Fruit fly (Drosophila melanogaster): Measurements from ENCODE around the gene btn.

- TF ChIP-seq CrebA (GFP tag; optimal IDR thresholded peaks at IDR 0.05; ENCODE audit: borderline replicate concordance): no peak
- TF ChIP-seq fru (GFP tag; optimal IDR thresholded peaks at IDR 0.05): no peak
- no peak for TF ChIP-seq lola (GFP tag; optimal IDR thresholded peaks at IDR 0.05)
- TF ChIP-seq Dfd (GFP tag; optimal IDR thresholded peaks at IDR 0.05): no peak
- no peak for TF ChIP-seq psq (GFP tag; optimal IDR thresholded peaks at IDR 0.05)
- no peak for TF ChIP-seq Abd-B (GFP tag; optimal IDR thresholded peaks at IDR 0.05)
- no peak for TF ChIP-seq Myc (optimal IDR thresholded peaks at IDR 0.05)
- TF ChIP-seq tai (GFP tag; optimal IDR thresholded peaks at IDR 0.05): no peak
- no peak for TF ChIP-seq usp (GFP tag; optimal IDR thresholded peaks at IDR 0.05)
These were observed 9.0 kb upstream of the btn start for dm6 chr3R:22595293-22595868.

Data from whole organism, wandering third instar larva.